Fruit fly (Drosophila melanogaster) Kc167 (cell line): ENCODE data around the gene CG14420.

Experiments used
- Sin3A ChIP-seq: fragments of >200 bp; optimal IDR thresholded peaks from 2 replicates; lab custom pipeline; 2018; ENCODE audit warnings: missing external identifiers
- h ChIP-seq: fragments of >200 bp; optimal IDR thresholded peaks from 3 replicates; lab custom pipeline; 2018; ENCODE audit warnings: missing external identifiers
- insv ChIP-seq: fragments of >200 bp; optimal IDR thresholded peaks from 3 replicates; lab custom pipeline; 2018; ENCODE audit warnings: missing external identifiers

- TF ChIP-seq Sin3A: no peak
- TF ChIP-seq h: no peak
- TF ChIP-seq insv (lab: Kevin White, UChicago): no peak
Measured at dm6 chrX:2945103-2945502, 6.4 kb downstream of the CG14420 start, which contains the start of gene CG14423.
